Worm (Caenorhabditis elegans): ENCODE data around the gene C16D9.8.

- TF ChIP-seq saeg-2 (GFP tag; IDR thresholded peaks at IDR 0.05) (no peak), ces-1 (GFP tag; optimal IDR thresholded peaks at IDR 0.05) (no peak), dpl-1 (GFP tag; optimal IDR thresholded peaks at IDR 0.05) (no peak), lin-39 (tag; optimal IDR thresholded peaks at IDR 0.05) (no peak), sdz-12 (GFP tag; optimal IDR thresholded peaks at IDR 0.05) (no peak), ZK546.5 (tag; optimal IDR thresholded peaks at IDR 0.05) (no peak), lin-15B (tag; optimal IDR thresholded peaks at IDR 0.05) (no peak)
Observed at ce11 chrV:8282933-8283332, 19.6 kb upstream of the C16D9.8 start.

Measured in whole organism, L4 larva.